Worm (Caenorhabditis elegans): Measurements from ENCODE around the gene srp-1.

srp-1 gene

ce11 chrV:725807-726572 is 27.1 kb upstream of the srp-1 start:
- TF ChIP-seq nhr-237 (tag; optimal IDR thresholded peaks at IDR 0.05) (no peak), sem-2 (GFP tag; optimal IDR thresholded peaks at IDR 0.05) (no peak), nhr-2 (tag; optimal IDR thresholded peaks at IDR 0.05) (no peak), nhr-12 (tag; optimal IDR thresholded peaks at IDR 0.05) (no peak), snpc-4 (tag; optimal IDR thresholded peaks at IDR 0.05) (no peak), mab-5 (tag; optimal IDR thresholded peaks at IDR 0.05) (no peak), lsy-2 (tag; optimal IDR thresholded peaks at IDR 0.05) (no peak), unc-120 (tag; optimal IDR thresholded peaks at IDR 0.05; ENCODE audit: poor library complexity, severe bottlenecking) (no peak), lin-32 (GFP tag; optimal IDR thresholded peaks at IDR 0.05) (no peak), unc-62 (GFP tag; optimal IDR thresholded peaks at IDR 0.05) (no peak), drap-1 (GFP tag; optimal IDR thresholded peaks at IDR 0.05) (no peak), elt-1 (tag; optimal IDR thresholded peaks at IDR 0.05; ENCODE audit: borderline replicate concordance, insufficient read depth) (no peak), pha-4 (tag; optimal IDR thresholded peaks at IDR 0.05) (no peak)

- TF ChIP-seq lin-32 (GFP tag; optimal IDR thresholded peaks at IDR 0.05) = no peak
- TF ChIP-seq hlh-1 (tag; optimal IDR thresholded peaks at IDR 0.05) = peak; percentile 77
- TF ChIP-seq lsy-2 (tag; optimal IDR thresholded peaks at IDR 0.05) = no peak
- no peak for TF ChIP-seq ham-2 (GFP tag; optimal IDR thresholded peaks at IDR 0.05)
- TF ChIP-seq sem-2 (GFP tag; optimal IDR thresholded peaks at IDR 0.05) = no peak
- no peak for TF ChIP-seq tbx-8 (GFP tag; optimal IDR thresholded peaks at IDR 0.05)
- no peak for TF ChIP-seq sptf-1 (tag; optimal IDR thresholded peaks at IDR 0.05)
- no peak for TF ChIP-seq elt-1 (tag; optimal IDR thresholded peaks at IDR 0.05; ENCODE audit: borderline replicate concordance, insufficient read depth)
- no peak for TF ChIP-seq flh-1 (GFP tag; optimal IDR thresholded peaks at IDR 0.05)
- TF ChIP-seq unc-120 (tag; optimal IDR thresholded peaks at IDR 0.05; ENCODE audit: poor library complexity, severe bottlenecking) = peak; percentile 30
- TF ChIP-seq mls-2 (tag; optimal IDR thresholded peaks at IDR 0.05) = no peak
- TF ChIP-seq nhr-28 (tag; optimal IDR thresholded peaks at IDR 0.05) = no peak
- TF ChIP-seq drap-1 (GFP tag; optimal IDR thresholded peaks at IDR 0.05) = no peak
- TF ChIP-seq zip-8 (tag; optimal IDR thresholded peaks at IDR 0.05) = no peak
Measured at ce11 chrV:726573-727483, 26.3 kb upstream of the srp-1 start.

ce11 chrV:727484-728351 is 25.4 kb upstream of the srp-1 start, which contains the start of the genes icl-1 and srh-2:
icl-1 (minus strand) TSS chrV:728004.
srh-2 (plus strand) TSS chrV:728301.
- TF ChIP-seq nhr-2 (tag; optimal IDR thresholded peaks at IDR 0.05) (no peak), unc-62 (GFP tag; optimal IDR thresholded peaks at IDR 0.05) (peak; percentile 66), unc-120 (tag; optimal IDR thresholded peaks at IDR 0.05; ENCODE audit: poor library complexity, severe bottlenecking) (peak; percentile 72), mab-5 (tag; optimal IDR thresholded peaks at IDR 0.05) (peak; percentile 54), hlh-1 (tag; optimal IDR thresholded peaks at IDR 0.05) (peak; percentile 69), snpc-4 (tag; optimal IDR thresholded peaks at IDR 0.05) (no peak)

- TF ChIP-seq lsy-2 (tag; optimal IDR thresholded peaks at IDR 0.05) = no peak
- peak; percentile 2 for TF ChIP-seq hlh-1 (tag; optimal IDR thresholded peaks at IDR 0.05)
- TF ChIP-seq sptf-1 (tag; optimal IDR thresholded peaks at IDR 0.05) = no peak
Measured at ce11 chrV:728822-729493, 24.1 kb upstream of the srp-1 start.

ce11 chrV:730216-730615 is 22.9 kb upstream of the srp-1 start:
- TF ChIP-seq ceh-83 (GFP tag; optimal IDR thresholded peaks at IDR 0.05) = no peak
- no peak for TF ChIP-seq unc-120 (tag; optimal IDR thresholded peaks at IDR 0.05; ENCODE audit: poor library complexity, severe bottlenecking)
- no peak for TF ChIP-seq nhr-2 (tag; optimal IDR thresholded peaks at IDR 0.05)
- TF ChIP-seq elt-1 (tag; optimal IDR thresholded peaks at IDR 0.05; ENCODE audit: borderline replicate concordance, insufficient read depth) = no peak
- TF ChIP-seq unc-39 (tag; optimal IDR thresholded peaks at IDR 0.05) = no peak
- no peak for TF ChIP-seq nhr-12 (tag; optimal IDR thresholded peaks at IDR 0.05)
- TF ChIP-seq zip-8 (tag; optimal IDR thresholded peaks at IDR 0.05) = no peak
- no peak for TF ChIP-seq nhr-28 (tag; optimal IDR thresholded peaks at IDR 0.05)
- TF ChIP-seq pha-4 (tag; optimal IDR thresholded peaks at IDR 0.05) = no peak

All from whole organism, mixed stage, embryonic.